Worm (Caenorhabditis elegans) whole organism, L1 larva: ENCODE data around the gene ced-7.

Experiments
- C34B4.2 ChIP-seq: sonication (generic microtip); optimal IDR thresholded peaks from 2 replicates; lab custom pipeline; 2017; ENCODE audit warnings: mild to moderate bottlenecking, missing genetic modification characterization, missing compliant biosample characterization
- ceh-88 ChIP-seq: fragments of 200-800 bp; sonication (Bioruptor generic); IDR thresholded peaks from 2 replicates; pipeline ENCODE4 v1.3.6; 2022; ENCODE audit warnings: missing genetic modification characterization, missing compliant biosample characterization
- efl-1 ChIP-seq, 4 experiments: fragments of 150-350 bp; optimal IDR thresholded peaks in 3 of 4; peaks in 1 of 4; 1 replicate in 1 of 4; 2 replicates in 3 of 4; lab custom pipeline; 2014; ENCODE audit warnings: missing biosample characterization in 2 of 4, missing genetic modification characterization in 2 of 4, missing genetic modification reagents in 2 of 4
- egl-13 ChIP-seq: sonication (generic microtip); optimal IDR thresholded peaks from 2 replicates; lab custom pipeline; 2016; ENCODE audit warnings: missing genotype, missing genetic modification reagents, missing genetic modification characterization, missing compliant biosample characterization
- ets-5 ChIP-seq: fragments of 200-800 bp; sonication (Bioruptor generic); IDR thresholded peaks from 2 replicates; pipeline ENCODE4 v1.3.6; 2022; ENCODE audit warnings: missing genetic modification characterization, missing compliant biosample characterization
- fkh-10 ChIP-seq: sonication (generic microtip); optimal IDR thresholded peaks from 2 replicates; lab custom pipeline; 2017; ENCODE audit warnings: missing biosample characterization, missing genetic modification reagents, missing genetic modification characterization
- fos-1 ChIP-seq: fragments of 150-350 bp; optimal IDR thresholded peaks from 2 replicates; lab custom pipeline; 2014; ENCODE audit warnings: missing biosample characterization, missing genetic modification characterization
- nhr-11 ChIP-seq: fragments of 150-350 bp; optimal IDR thresholded peaks from 2 replicates; lab custom pipeline; 2014; ENCODE audit warnings: missing biosample characterization, missing genetic modification characterization
- nhr-77 ChIP-seq: fragments of 150-350 bp; optimal IDR thresholded peaks from 2 replicates; lab custom pipeline; 2014; ENCODE audit warnings: missing biosample characterization, missing genetic modification characterization
- sptf-1 ChIP-seq: fragments of 150-350 bp; optimal IDR thresholded peaks from 2 replicates; lab custom pipeline; 2014; ENCODE audit warnings: missing biosample characterization, missing genetic modification characterization
- unc-130 ChIP-seq: fragments of 150-350 bp; optimal IDR thresholded peaks from 2 replicates; lab custom pipeline; 2017; ENCODE audit warnings: missing biosample characterization, missing genetic modification characterization, inconsistent platforms
- unc-86 ChIP-seq: sonication (generic microtip); optimal IDR thresholded peaks from 2 replicates; lab custom pipeline; 2016; ENCODE audit warnings: missing genetic modification characterization, missing compliant biosample characterization
- zag-1 ChIP-seq: fragments of 150-350 bp; optimal IDR thresholded peaks from 2 replicates; lab custom pipeline; 2014; ENCODE audit warnings: missing biosample characterization, missing genetic modification characterization
- ztf-11 ChIP-seq, 2 experiments: sonication (generic microtip); optimal IDR thresholded peaks; 2 replicates each; lab custom pipeline; 2016 to 2017; ENCODE audit warnings: missing genetic modification characterization in 2 of 2, missing biosample characterization in 1 of 2, missing compliant biosample characterization in 1 of 2

DNA sequence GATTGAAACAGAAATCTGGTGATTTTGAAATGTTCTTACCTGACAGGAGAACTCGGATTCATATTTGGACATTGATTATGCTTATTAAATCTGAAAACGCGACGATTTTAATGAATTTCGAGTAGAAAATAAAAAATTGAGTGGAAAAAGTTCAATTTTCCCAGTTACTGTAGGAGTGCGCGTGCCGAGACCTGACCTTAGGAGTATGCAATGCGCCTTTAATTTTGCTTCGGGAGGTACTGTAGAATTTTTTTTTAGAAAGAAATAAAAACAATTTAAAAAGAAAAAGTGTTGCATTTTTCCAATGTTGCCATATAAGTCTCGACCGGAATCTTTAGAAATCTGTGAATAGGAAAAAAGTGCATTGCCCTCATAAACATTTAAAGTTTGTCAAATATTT lies 13.9 kb downstream of the ced-7 start, which contains the start of gene C48B4.11:
- no peak for TF ChIP-seq unc-86 (tag; lab: Kevin White, UChicago)
- TF ChIP-seq ceh-88 (GFP tag; lab: Robert Waterston, UW) = no peak
- no peak for TF ChIP-seq efl-1 (optimal IDR thresholded peaks at IDR 0.05; lab: Kevin White, UChicago)
- TF ChIP-seq efl-1 (GFP tag; optimal IDR thresholded peaks at IDR 0.05 in 1 of 2; lab: Kevin White, UChicago) = no peak
- no peak for TF ChIP-seq C34B4.2 (tag; lab: Kevin White, UChicago)
- TF ChIP-seq ets-5 (GFP tag; lab: Robert Waterston, UW) = no peak
- no peak for TF ChIP-seq unc-130 (tag; lab: Kevin White, UChicago)
- no peak for TF ChIP-seq nhr-77 (tag; lab: Kevin White, UChicago)
- no peak for TF ChIP-seq sptf-1
- no peak for TF ChIP-seq ztf-11 (tag; optimal IDR thresholded peaks at IDR 0.05; lab: Kevin White, UChicago)
- no peak for TF ChIP-seq egl-13 (tag; lab: Kevin White, UChicago)
- no peak for TF ChIP-seq fkh-10 (GFP tag; lab: Kevin White, UChicago)
- TF ChIP-seq zag-1 (tag; lab: Kevin White, UChicago) = no peak
- no peak for TF ChIP-seq nhr-11 (tag; lab: Kevin White, UChicago)
- TF ChIP-seq fos-1 (tag; lab: Kevin White, UChicago) = no peak
